Worm (Caenorhabditis elegans): ENCODE data around the gene T28F3.5.
"Not testable (repeated sequence)": the region's sequence is repeated elsewhere in the genome, so short reads cannot be mapped to it uniquely, and the experiment has no call there.

T28F3.5 gene

DNA sequence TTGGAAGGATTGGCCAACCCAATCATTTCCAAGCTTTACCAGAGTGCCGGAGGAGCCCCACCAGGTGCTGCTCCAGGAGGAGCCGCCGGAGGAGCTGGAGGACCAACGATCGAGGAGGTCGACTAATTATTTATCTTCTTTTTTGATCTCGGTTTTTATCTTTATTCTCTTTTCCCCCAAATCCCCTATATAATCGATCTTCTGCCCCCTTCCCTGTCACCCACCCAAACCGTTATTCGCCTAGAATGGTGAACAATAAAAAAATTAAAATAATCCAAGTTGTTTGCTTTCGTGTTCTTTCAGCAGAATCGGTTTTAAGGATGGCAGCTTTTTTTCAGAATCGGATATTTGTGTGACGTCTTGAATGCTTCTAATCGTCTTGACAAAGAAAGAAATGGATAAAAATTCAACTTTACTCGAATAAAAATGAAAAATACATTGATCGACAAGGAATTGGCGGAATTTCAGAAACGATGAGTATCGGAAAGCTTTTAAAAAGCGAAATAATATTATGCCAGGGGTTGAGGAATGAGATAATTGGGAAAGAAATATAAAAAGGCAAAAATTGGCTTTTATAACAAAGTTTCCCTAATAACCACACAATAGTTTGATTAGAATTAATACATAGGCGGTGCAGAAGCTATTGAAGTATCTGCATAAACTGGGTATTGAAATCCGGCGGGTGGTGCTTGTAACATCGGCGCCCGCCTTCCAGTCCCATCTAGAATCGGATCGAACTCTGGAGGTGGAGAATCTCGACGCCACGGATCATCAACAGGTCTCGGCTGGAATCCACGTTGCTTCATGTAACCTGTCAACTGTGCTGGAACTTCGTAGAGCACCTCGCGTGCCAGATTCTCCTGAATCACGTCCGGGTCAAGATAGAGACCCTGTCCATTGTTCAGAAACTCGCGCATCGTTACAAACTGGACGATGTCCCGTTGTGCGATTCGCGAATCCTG, 13.2 kb upstream of the T28F3.5 start (continued):
- no peak for TF ChIP-seq aptf-2 (GFP tag; conservative IDR thresholded peaks at IDR 0.05)
- TF ChIP-seq madf-3 (GFP tag; IDR thresholded peaks at IDR 0.05) = peak; percentile 92; the same call in 1 of the 2 replicates
- TF ChIP-seq Y53F4B.3 (GFP tag; IDR thresholded peaks at IDR 0.05) = no peak
- TF ChIP-seq lin-40 (tag; optimal IDR thresholded peaks at IDR 0.05) = peak; percentile 82
- TF ChIP-seq snpc-1.3 (tag; optimal IDR thresholded peaks at IDR 0.05; ENCODE audit: insufficient read depth) = peak; percentile 95
- TF ChIP-seq lin-26 (GFP tag; IDR thresholded peaks at IDR 0.05) = peak; percentile 90
- TF ChIP-seq let-526 (GFP tag; IDR thresholded peaks at IDR 0.05) = 0 out of 2 replicates have a peak, but pooled peaks have one; percentile 13
- peak; percentile 31 for TF ChIP-seq efl-1 (GFP tag; optimal IDR thresholded peaks at IDR 0.05)
- peak; percentile 29 to 46 for TF ChIP-seq let-607 (tag; optimal IDR thresholded peaks at IDR 0.05)
- TF ChIP-seq athp-1 (tag; optimal IDR thresholded peaks at IDR 0.05) = peak; percentile 96
- TF ChIP-seq F22D6.2 (tag; optimal IDR thresholded peaks at IDR 0.05) = no peak
- no peak for TF ChIP-seq Y67H2A.10 (GFP tag; conservative IDR thresholded peaks at IDR 0.05)
- TF ChIP-seq ceh-58 (GFP tag; IDR thresholded peaks at IDR 0.05) = peak; percentile 89; the same call in 1 of the 2 replicates
- TF ChIP-seq ceh-100 (GFP tag; IDR thresholded peaks at IDR 0.05) = peak; percentile 79; the same call in 1 of the 2 replicates
- no peak for TF ChIP-seq egl-18 (GFP tag; IDR thresholded peaks at IDR 0.05)
- TF ChIP-seq bed-2 (GFP tag; IDR thresholded peaks at IDR 0.05) = no peak; the same call in 1 of the 2 replicates
- peak; percentile 9 for TF ChIP-seq hlh-12 (tag; optimal IDR thresholded peaks at IDR 0.05)

ce11 chrIV:17284099-17284498, 10.5 kb upstream of the T28F3.5 start, which contains the start of gene nra-1:
nra-1 (minus strand) TSS chrIV:17284199.
- TF ChIP-seq ceh-100 (GFP tag; IDR thresholded peaks at IDR 0.05) = no peak
- TF ChIP-seq egrh-3 (GFP tag; IDR thresholded peaks at IDR 0.05) = no peak
- no peak for TF ChIP-seq B0035.1 (tag; optimal IDR thresholded peaks at IDR 0.05)
- no peak for TF ChIP-seq mcd-1 (GFP tag; IDR thresholded peaks at IDR 0.05)
- TF ChIP-seq Y53G8AR.9 (GFP tag; conservative IDR thresholded peaks at IDR 0.05) = no peak
- TF ChIP-seq C17E4.6 (GFP tag; IDR thresholded peaks at IDR 0.05) = no peak
- no peak for TF ChIP-seq chd-7 (tag; optimal IDR thresholded peaks at IDR 0.05)
- no peak for TF ChIP-seq let-526 (GFP tag; IDR thresholded peaks at IDR 0.05)
- TF ChIP-seq nfya-1 (tag; optimal IDR thresholded peaks at IDR 0.05; ENCODE audit: borderline replicate concordance, insufficient read depth) = no peak
- TF ChIP-seq F57A8.1 (GFP tag; optimal IDR thresholded peaks at IDR 0.05) = no peak
- TF ChIP-seq ztf-18 (tag; optimal IDR thresholded peaks at IDR 0.05) = no peak
- no peak for TF ChIP-seq F39B2.1 (GFP tag; IDR thresholded peaks at IDR 0.05)
- no peak for TF ChIP-seq F55B11.4 (tag; optimal IDR thresholded peaks at IDR 0.05; ENCODE audit: borderline replicate concordance, insufficient read depth)
- TF ChIP-seq B0019.2 (GFP tag; conservative IDR thresholded peaks at IDR 0.05) = no peak
- TF ChIP-seq hmg-1.2 (GFP tag; IDR thresholded peaks at IDR 0.05) = no peak
- TF ChIP-seq F52B5.7 (tag; optimal IDR thresholded peaks at IDR 0.05) = no peak
- TF ChIP-seq Y79H2A.3 (GFP tag; conservative IDR thresholded peaks at IDR 0.05) = no peak

- TF ChIP-seq D2030.7 (GFP tag; IDR thresholded peaks at IDR 0.05) (peak; percentile 86), hmg-1.2 (GFP tag; IDR thresholded peaks at IDR 0.05) (peak; percentile 18; the same call in 1 of the 2 replicates), athp-1 (tag; optimal IDR thresholded peaks at IDR 0.05) (peak; percentile 3), dox-1 (GFP tag; IDR thresholded peaks at IDR 0.05) (peak; percentile 57), attf-3 (GFP tag; conservative IDR thresholded peaks at IDR 0.05) (peak; percentile 62), hsf-1 (GFP tag; IDR thresholded peaks at IDR 0.05) (peak; percentile 82), madf-6 (GFP tag; IDR thresholded peaks at IDR 0.05) (peak; percentile 66), snpc-4 (tag; optimal IDR thresholded peaks at IDR 0.05) (peak in 1 of 4 experiments; percentile 59)
- TF ChIP-seq snpc-4 (GFP tag; optimal IDR thresholded peaks at IDR 0.05) = not testable (repeated sequence)
Measured at ce11 chrIV:17284511-17285089, 10.0 kb upstream of the T28F3.5 start.

All from whole organism, young adult.